Worm (Caenorhabditis elegans) whole organism, late embryonic: ENCODE results near the gene lips-17.

Source experiments
- ceh-14 ChIP-seq: sonication (generic microtip); optimal IDR thresholded peaks from 2 replicates; lab custom pipeline; 2016; ENCODE audit warnings: missing genotype, missing genetic modification characterization, missing compliant biosample characterization
- ceh-18 ChIP-seq: sonication (generic microtip); optimal IDR thresholded peaks from 2 replicates; lab custom pipeline; 2016; ENCODE audit warnings: missing genetic modification characterization, missing compliant biosample characterization
- ceh-19 ChIP-seq: fragments of 200-800 bp; sonication (Bioruptor generic); optimal IDR thresholded peaks from 2 replicates; lab custom pipeline; 2018; ENCODE audit warnings: mild to moderate bottlenecking, missing genetic modification characterization, missing compliant biosample characterization
- ceh-2 ChIP-seq: sonication (generic microtip); optimal IDR thresholded peaks from 2 replicates; lab custom pipeline; 2016; ENCODE audit warnings: missing genotype, missing genetic modification characterization, missing compliant biosample characterization
- ceh-22 ChIP-seq: sonication (generic microtip); optimal IDR thresholded peaks from 2 replicates; lab custom pipeline; 2017; ENCODE audit warnings: missing biosample characterization, missing genetic modification characterization
- ceh-31 ChIP-seq: sonication (generic microtip); optimal IDR thresholded peaks from 2 replicates; lab custom pipeline; 2016; ENCODE audit warnings: missing genetic modification characterization, missing compliant biosample characterization
- ceh-34 ChIP-seq: sonication (generic microtip); optimal IDR thresholded peaks from 2 replicates; lab custom pipeline; 2016; ENCODE audit warnings: mild to moderate bottlenecking, missing genetic modification characterization, missing compliant biosample characterization
- ceh-48 ChIP-seq: sonication (generic microtip); optimal IDR thresholded peaks from 2 replicates; lab custom pipeline; 2016; ENCODE audit warnings: missing genetic modification characterization, inconsistent platforms, missing compliant biosample characterization
- ceh-6 ChIP-seq: fragments of 200-800 bp; sonication (Bioruptor generic); optimal IDR thresholded peaks from 2 replicates; lab custom pipeline; 2018; ENCODE audit warnings: mild to moderate bottlenecking, missing genetic modification characterization, missing compliant biosample characterization
- dmd-4 ChIP-seq: sonication (generic microtip); optimal IDR thresholded peaks from 2 replicates; lab custom pipeline; 2016; ENCODE audit warnings: borderline replicate concordance, missing genetic modification characterization, missing compliant biosample characterization
- elt-2 ChIP-seq: sonication (generic microtip); optimal IDR thresholded peaks from 2 replicates; lab custom pipeline; 2016; ENCODE audit warnings: missing genetic modification reagents, missing genetic modification characterization, missing compliant biosample characterization
- elt-4 ChIP-seq: sonication (generic microtip); optimal IDR thresholded peaks from 2 replicates; lab custom pipeline; 2016; ENCODE audit warnings: missing genetic modification characterization, missing compliant biosample characterization
- ets-4 ChIP-seq: sonication (generic microtip); optimal IDR thresholded peaks from 2 replicates; lab custom pipeline; 2016; ENCODE audit warnings: missing genetic modification characterization, missing compliant biosample characterization
- fkh-6 ChIP-seq: sonication (generic microtip); optimal IDR thresholded peaks from 2 replicates; lab custom pipeline; 2016; ENCODE audit warnings: missing genetic modification characterization, missing compliant biosample characterization
- hlh-30 ChIP-seq: sonication (generic microtip); optimal IDR thresholded peaks from 2 replicates; lab custom pipeline; 2017; ENCODE audit warnings: antibody characterized with exemption, missing genetic modification characterization, missing compliant biosample characterization; ENCODE audit not compliant: insufficient read depth
- hlh-6 ChIP-seq: sonication (generic microtip); optimal IDR thresholded peaks from 2 replicates; lab custom pipeline; 2016; ENCODE audit warnings: missing genotype, missing genetic modification characterization, missing compliant biosample characterization
- hlh-8 ChIP-seq: sonication (generic microtip); optimal IDR thresholded peaks from 2 replicates; lab custom pipeline; 2016; ENCODE audit warnings: missing genotype, missing genetic modification characterization, missing compliant biosample characterization
- lin-11 ChIP-seq: fragments of 200-800 bp; sonication (Bioruptor generic); optimal IDR thresholded peaks from 2 replicates; lab custom pipeline; 2018; ENCODE audit warnings: mild to moderate bottlenecking, missing genetic modification characterization, missing compliant biosample characterization
- madf-2 ChIP-seq: sonication (generic microtip); optimal IDR thresholded peaks from 2 replicates; lab custom pipeline; 2017; ENCODE audit warnings: missing genetic modification characterization, missing compliant biosample characterization
- nfya-1 ChIP-seq: sonication (generic microtip); optimal IDR thresholded peaks from 2 replicates; lab custom pipeline; 2017; ENCODE audit warnings: missing genetic modification characterization, mild to moderate bottlenecking, missing compliant biosample characterization, antibody characterized with exemption, moderate library complexity
- nhr-11 ChIP-seq: fragments of 150-350 bp; optimal IDR thresholded peaks from 2 replicates; lab custom pipeline; 2014; ENCODE audit warnings: missing biosample characterization, missing genetic modification characterization
- pat-9 ChIP-seq: fragments of 200-800 bp; sonication (Bioruptor generic); optimal IDR thresholded peaks from 2 replicates; lab custom pipeline; 2018; ENCODE audit warnings: mild to moderate bottlenecking, missing genetic modification characterization, moderate library complexity, missing compliant biosample characterization
- pax-1 ChIP-seq: fragments of 150-350 bp; optimal IDR thresholded peaks from 2 replicates; lab custom pipeline; 2014; ENCODE audit warnings: missing biosample characterization, missing genetic modification characterization
- pha-2 ChIP-seq: sonication (generic microtip); optimal IDR thresholded peaks from 2 replicates; lab custom pipeline; 2017; ENCODE audit warnings: mild to moderate bottlenecking, missing genetic modification characterization, missing compliant biosample characterization
- pqm-1 ChIP-seq: sonication (generic microtip); optimal IDR thresholded peaks from 2 replicates; lab custom pipeline; 2016; ENCODE audit warnings: missing genetic modification characterization, missing compliant biosample characterization
- ref-2 ChIP-seq: sonication (generic microtip); optimal IDR thresholded peaks from 2 replicates; lab custom pipeline; 2016; ENCODE audit warnings: missing genetic modification characterization, missing compliant biosample characterization
- rnt-1 ChIP-seq: sonication (generic microtip); optimal IDR thresholded peaks from 2 replicates; lab custom pipeline; 2016; ENCODE audit warnings: missing genetic modification characterization, missing compliant biosample characterization
- sox-2 ChIP-seq: fragments of 200-800 bp; sonication (Bioruptor generic); IDR thresholded peaks from 2 replicates; pipeline ENCODE4 v1.3.6; 2022; ENCODE audit warnings: missing genetic modification reagents, missing genetic modification characterization, missing compliant biosample characterization
- sox-4 ChIP-seq: sonication (generic microtip); optimal IDR thresholded peaks from 2 replicates; lab custom pipeline; 2017; ENCODE audit warnings: mild to moderate bottlenecking, missing genetic modification characterization, inconsistent platforms, missing compliant biosample characterization
- tbx-2 ChIP-seq: sonication (generic microtip); optimal IDR thresholded peaks from 2 replicates; lab custom pipeline; 2016; ENCODE audit warnings: missing genetic modification characterization, missing compliant biosample characterization
- unc-42 ChIP-seq: sonication (generic microtip); optimal IDR thresholded peaks from 2 replicates; lab custom pipeline; 2016; ENCODE audit warnings: missing genotype, missing genetic modification characterization, missing compliant biosample characterization
- unc-55 ChIP-seq: sonication (generic microtip); optimal IDR thresholded peaks from 2 replicates; lab custom pipeline; 2017; ENCODE audit warnings: missing biosample characterization, missing genetic modification reagents, missing genetic modification characterization
- unc-86 ChIP-seq: sonication (generic microtip); optimal IDR thresholded peaks from 2 replicates; lab custom pipeline; 2016; ENCODE audit warnings: missing genetic modification characterization, missing compliant biosample characterization
- ztf-16 ChIP-seq: sonication (generic microtip); optimal IDR thresholded peaks from 2 replicates; lab custom pipeline; 2017; ENCODE audit warnings: missing genetic modification characterization, missing compliant biosample characterization

lips-17 gene

ce11 chrII:7620413-7620812 lies 12.4 kb downstream of the lips-17 start, which contains the start of gene R07G3.8:
Gene R07G3.8, minus strand, starts transcription at chrII:7620513.
- TF ChIP-seq ceh-14: no peak
- no peak for TF ChIP-seq elt-4
- TF ChIP-seq pat-9 (tag; lab: Kevin White, UChicago): no peak
- no peak for TF ChIP-seq ztf-16 (tag; lab: Kevin White, UChicago)
- TF ChIP-seq ceh-2 (tag; lab: Kevin White, UChicago): no peak
- TF ChIP-seq ets-4 (tag; lab: Kevin White, UChicago): no peak
- TF ChIP-seq ceh-6 (GFP tag; lab: Kevin White, UChicago): no peak
- TF ChIP-seq hlh-30 (tag; lab: Kevin White, UChicago): no peak

DNA sequence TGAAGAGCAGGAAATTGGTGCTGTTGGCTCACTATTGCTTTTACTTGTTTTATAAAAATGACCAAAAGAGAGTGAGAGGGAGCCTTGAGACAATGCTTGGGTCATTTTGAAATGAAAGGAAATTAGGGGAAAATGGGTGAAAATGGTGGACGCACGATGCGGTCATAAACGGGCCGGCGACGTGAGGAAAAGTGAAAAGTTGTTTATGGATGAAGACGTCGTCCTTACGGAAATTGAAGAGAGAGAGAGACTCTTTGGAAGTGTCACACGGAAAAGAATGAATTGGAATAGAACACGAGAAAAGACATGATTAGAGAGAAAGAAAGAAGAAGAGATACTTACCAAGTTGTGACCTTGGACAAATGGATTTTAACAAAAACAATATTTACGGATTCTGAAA lies 13.5 kb downstream of the lips-17 start:
- TF ChIP-seq ref-2 (tag; lab: Kevin White, UChicago) (peak; percentile 5), unc-42 (tag; lab: Kevin White, UChicago) (peak; percentile 14), ceh-14 (no peak), lin-11 (tag; lab: Kevin White, UChicago) (no peak), ceh-31 (peak; percentile 32), madf-2 (tag; lab: Kevin White, UChicago) (no peak)

DNA sequence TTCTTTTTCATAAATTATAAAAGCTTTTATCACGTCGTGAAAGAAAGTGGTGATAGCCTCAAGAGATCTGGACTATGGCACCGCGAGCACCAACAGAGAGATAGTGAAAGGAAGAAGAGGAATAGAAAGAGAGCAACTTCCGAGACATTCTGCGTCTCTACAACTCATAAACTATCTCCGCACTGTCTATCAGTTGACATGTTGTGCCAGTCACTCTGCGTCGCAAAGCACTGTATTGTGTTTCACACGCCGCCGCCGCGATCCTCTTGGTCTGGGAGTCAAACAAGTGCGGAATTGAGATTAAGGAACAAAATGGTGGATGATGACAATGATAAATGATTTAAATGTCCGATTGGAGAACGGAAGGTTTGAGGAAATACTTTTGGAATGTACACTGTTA lies 15.4 kb downstream of the lips-17 start:
- TF ChIP-seq elt-4: no peak
- TF ChIP-seq pax-1 (tag; lab: Kevin White, UChicago): no peak
- TF ChIP-seq hlh-6 (tag; lab: Kevin White, UChicago): no peak
- TF ChIP-seq madf-2 (tag; lab: Kevin White, UChicago): no peak
- TF ChIP-seq pha-2 (tag; lab: Kevin White, UChicago): peak; percentile 10
- TF ChIP-seq ceh-22 (tag; lab: Kevin White, UChicago): no peak
- TF ChIP-seq unc-55 (GFP tag; lab: Kevin White, UChicago): peak; percentile 54
- TF ChIP-seq pqm-1 (tag; lab: Kevin White, UChicago): no peak
- TF ChIP-seq ceh-34: peak; percentile 45
- TF ChIP-seq lin-11 (tag; lab: Kevin White, UChicago): no peak
- no peak for TF ChIP-seq unc-86 (tag; lab: Kevin White, UChicago)
- no peak for TF ChIP-seq nhr-11
- peak; percentile 14 for TF ChIP-seq elt-2 (tag; lab: Kevin White, UChicago)
- no peak for TF ChIP-seq tbx-2

ce11 chrII:7624272-7624671 lies 16.2 kb downstream of the lips-17 start:
- TF ChIP-seq ceh-31 (peak; percentile 15), ceh-19 (GFP tag; lab: Kevin White, UChicago) (no peak), fkh-6 (tag; lab: Kevin White, UChicago) (no peak), hlh-8 (tag; lab: Kevin White, UChicago) (peak; percentile 14), rnt-1 (tag; lab: Kevin White, UChicago) (no peak), ceh-18 (no peak), unc-42 (tag; lab: Kevin White, UChicago) (no peak), dmd-4 (tag; lab: Kevin White, UChicago) (no peak), ceh-48 (tag; lab: Kevin White, UChicago) (peak; percentile 30), sox-2 (no peak)

- TF ChIP-seq nfya-1 (tag; lab: Kevin White, UChicago) (peak; percentile 28), ceh-31 (peak; percentile 36), unc-42 (tag; lab: Kevin White, UChicago) (peak; percentile 79), sox-4 (no peak), ceh-18 (no peak), nhr-11 (no peak)
- TF ChIP-seq, all 69 proteins: peak for 3
Observed at ce11 chrII:7624995-7625394, 16.9 kb downstream of the lips-17 start.
